Fruit fly (Drosophila melanogaster) Kc167 (cell line): Measurements from ENCODE around the gene poe.

Experiments
- h ChIP-seq: fragments of >200 bp; optimal IDR thresholded peaks from 3 replicates; lab custom pipeline; 2018; ENCODE audit warnings: missing external identifiers
- insv ChIP-seq: fragments of >200 bp; optimal IDR thresholded peaks from 3 replicates; lab custom pipeline; 2018; ENCODE audit warnings: missing external identifiers

DNA sequence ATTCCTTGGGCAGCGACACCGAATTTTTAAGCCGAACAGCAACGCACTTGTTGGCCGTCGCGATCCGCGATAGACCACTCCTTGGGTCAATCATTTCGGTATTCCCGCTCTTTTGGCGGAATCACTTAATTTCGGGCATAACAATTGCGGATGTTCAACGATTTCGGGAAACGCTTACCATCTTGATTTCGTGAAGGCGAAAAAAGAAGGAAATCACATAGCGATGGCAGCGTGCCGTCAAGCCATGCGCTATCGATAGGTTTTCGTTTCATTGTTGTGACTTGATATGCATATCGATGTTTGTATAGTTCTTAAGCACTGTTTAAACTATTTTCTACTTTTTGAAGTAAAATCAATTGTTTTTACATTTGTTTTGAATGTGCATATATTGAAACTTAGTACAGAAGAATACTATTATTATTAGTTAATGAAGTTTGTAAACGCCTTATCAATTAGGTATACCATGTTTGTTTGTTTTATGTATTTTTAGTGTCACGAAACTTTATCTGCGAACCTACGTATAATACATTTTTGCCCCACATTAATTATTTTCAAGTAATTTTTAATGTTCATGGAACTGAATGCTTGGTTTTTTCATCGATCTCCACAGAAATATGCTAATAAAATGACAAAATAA lies 28.7 kb downstream of the poe start, which contains the start of gene RpL36A:
- no peak for TF ChIP-seq insv
- TF ChIP-seq h (lab: Kevin White, UChicago): no peak
